Worm (Caenorhabditis elegans): ENCODE data around the gene sdz-13.
A peak's percentile ranks its signal among the peaks of the same experiment; 100 is the strongest.

The sdz-13 gene

DNA sequence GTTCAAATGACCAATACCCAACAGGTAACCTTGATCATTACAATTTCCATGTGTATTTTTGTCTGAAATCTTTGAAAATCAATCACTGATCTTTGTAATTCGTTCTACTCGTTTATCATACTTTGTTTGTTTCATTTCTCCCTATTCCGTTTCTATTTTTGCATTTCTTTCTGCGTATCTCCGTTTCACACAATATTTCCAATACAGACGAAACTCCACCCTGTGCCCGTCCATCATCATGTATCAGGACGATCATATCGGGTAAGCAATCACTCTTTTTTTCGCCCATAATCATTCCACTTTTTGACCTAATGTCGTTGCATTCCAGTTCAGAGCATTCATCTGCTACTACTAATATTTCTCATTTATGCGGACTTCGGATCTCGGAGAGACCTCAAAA, 30.3 kb upstream of the sdz-13 start, which contains the start of gene pyk-2 (continued):
- no peak for TF ChIP-seq Y48G9A.11 (GFP tag; IDR thresholded peaks at IDR 0.05)
- no peak for TF ChIP-seq mdt-29 (GFP tag; IDR thresholded peaks at IDR 0.05)
- TF ChIP-seq ZK337.2 (GFP tag; IDR thresholded peaks at IDR 0.05): no peak
- no peak for TF ChIP-seq lin-13 (GFP tag; optimal IDR thresholded peaks at IDR 0.05)
- peak in 1 of 2 experiments; percentile 37 for TF ChIP-seq mdl-1 (tag; optimal IDR thresholded peaks at IDR 0.05)
- no peak for TF ChIP-seq ZK546.5 (tag; optimal IDR thresholded peaks at IDR 0.05)

DNA sequence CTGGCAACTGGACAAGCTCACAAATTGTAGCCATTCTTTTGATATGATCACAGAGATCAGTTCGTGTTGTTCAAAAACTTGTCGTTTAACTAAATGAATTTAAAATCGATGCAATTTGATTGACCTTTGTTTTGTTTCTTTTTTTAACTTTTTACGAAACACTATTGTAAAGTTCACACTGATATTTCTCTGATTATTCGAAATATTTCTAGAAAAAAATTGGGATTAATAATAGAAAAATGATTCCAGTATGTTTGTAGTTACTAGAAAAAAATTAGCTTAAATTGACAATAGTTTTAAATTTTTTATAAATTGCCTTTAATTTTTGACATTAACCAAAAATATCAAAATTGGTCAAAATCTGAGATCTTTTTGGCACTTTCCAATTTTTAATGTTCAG, 29.8 kb upstream of the sdz-13 start, which contains the start of gene ZK596.2:
Gene ZK596.2 (minus strand): TSS at position 101 of the 400 bp plus-strand sequence.
- TF ChIP-seq tra-1 (GFP tag; IDR thresholded peaks at IDR 0.05): no peak
- no peak for TF ChIP-seq ztf-7 (tag; optimal IDR thresholded peaks at IDR 0.05)
- TF ChIP-seq ceh-28 (tag; optimal IDR thresholded peaks at IDR 0.05): no peak
- no peak for TF ChIP-seq attf-4 (tag; optimal IDR thresholded peaks at IDR 0.05)
- no peak for TF ChIP-seq hlh-11 (tag; optimal IDR thresholded peaks at IDR 0.05)
- TF ChIP-seq arid-1 (GFP tag; conservative IDR thresholded peaks at IDR 0.05): no peak
- no peak for TF ChIP-seq Y48G9A.11 (GFP tag; IDR thresholded peaks at IDR 0.05)
- TF ChIP-seq nhr-237 (tag; optimal IDR thresholded peaks at IDR 0.05): no peak
- TF ChIP-seq F10B5.3 (tag; optimal IDR thresholded peaks at IDR 0.05): no peak
- TF ChIP-seq lim-7 (GFP tag; IDR thresholded peaks at IDR 0.05): no peak
- TF ChIP-seq hlh-30 (tag; optimal IDR thresholded peaks at IDR 0.05; ENCODE audit: insufficient read depth): no peak
- no peak for TF ChIP-seq mep-1 (tag; optimal IDR thresholded peaks at IDR 0.05)
- TF ChIP-seq lin-13 (GFP tag; optimal IDR thresholded peaks at IDR 0.05): no peak
- no peak for TF ChIP-seq spr-1 (tag; optimal IDR thresholded peaks at IDR 0.05)
- no peak for TF ChIP-seq unc-39 (tag; optimal IDR thresholded peaks at IDR 0.05)
- no peak for TF ChIP-seq lin-15B (tag; optimal IDR thresholded peaks at IDR 0.05)
- no peak for TF ChIP-seq daf-16 (GFP tag; optimal IDR thresholded peaks at IDR 0.05)
- no peak for TF ChIP-seq daf-16 (tag; optimal IDR thresholded peaks at IDR 0.05)
- TF ChIP-seq mdt-29 (GFP tag; IDR thresholded peaks at IDR 0.05): no peak
- TF ChIP-seq F37D6.2 (tag; optimal IDR thresholded peaks at IDR 0.05): no peak
- TF ChIP-seq fos-1 (tag; optimal IDR thresholded peaks at IDR 0.05): no peak

DNA sequence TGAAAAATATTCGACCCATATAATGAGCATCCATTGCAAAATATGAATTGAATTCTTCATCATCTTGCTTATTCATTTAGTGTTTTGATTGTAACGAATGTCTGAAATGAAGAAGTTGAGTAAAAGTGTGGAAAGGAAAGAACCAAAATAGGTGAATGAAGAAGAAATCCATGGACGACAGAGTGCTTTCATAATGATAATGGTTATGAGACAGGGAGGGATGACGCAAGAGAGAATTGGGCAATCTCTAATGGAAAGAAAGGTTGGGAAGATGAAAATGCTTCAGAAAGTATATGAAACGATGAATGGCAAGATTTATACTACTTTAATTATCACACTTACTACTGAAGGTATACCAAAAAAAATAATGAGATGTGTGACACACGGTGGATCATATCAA, 24.8 kb upstream of the sdz-13 start, which contains the start of gene ZK596.3:
Gene ZK596.3 (minus strand): TSS at position 101 of the 400 bp plus-strand sequence.
- no peak for TF ChIP-seq lin-15B (tag; optimal IDR thresholded peaks at IDR 0.05)
- TF ChIP-seq F26F4.8 (GFP tag; conservative IDR thresholded peaks at IDR 0.05): no peak
- TF ChIP-seq fkh-10 (GFP tag; optimal IDR thresholded peaks at IDR 0.05): no peak
- TF ChIP-seq gei-8 (GFP tag; optimal IDR thresholded peaks at IDR 0.05): no peak
- no peak for TF ChIP-seq pha-4 (GFP tag; IDR thresholded peaks at IDR 0.05)
- no peak for TF ChIP-seq pha-4 (tag; optimal IDR thresholded peaks at IDR 0.05)
- no peak for TF ChIP-seq mdl-1 (tag; optimal IDR thresholded peaks at IDR 0.05)
- no peak for TF ChIP-seq ceh-44 (GFP tag; IDR thresholded peaks at IDR 0.05)
- no peak for TF ChIP-seq tra-1 (GFP tag; IDR thresholded peaks at IDR 0.05)
- no peak for TF ChIP-seq attf-4 (tag; optimal IDR thresholded peaks at IDR 0.05)
- no peak for TF ChIP-seq F44E2.7 (GFP tag; IDR thresholded peaks at IDR 0.05)
- TF ChIP-seq pqm-1 (tag; optimal IDR thresholded peaks at IDR 0.05): no peak
- TF ChIP-seq ztf-11 (tag; optimal IDR thresholded peaks at IDR 0.05): no peak
- TF ChIP-seq zfp-3 (GFP tag; conservative IDR thresholded peaks at IDR 0.05): no peak
- TF ChIP-seq hmg-1.1 (GFP tag; IDR thresholded peaks at IDR 0.05): no peak
- no peak for TF ChIP-seq Y75B8A.6 (GFP tag; IDR thresholded peaks at IDR 0.05)
- TF ChIP-seq dmd-6 (GFP tag; IDR thresholded peaks at IDR 0.05): no peak
- TF ChIP-seq dpl-1 (GFP tag; optimal IDR thresholded peaks at IDR 0.05): no peak
- TF ChIP-seq nhr-76 (tag; optimal IDR thresholded peaks at IDR 0.05): no peak
- TF ChIP-seq aha-1 (tag): no peak

Measured in whole organism, L4 larva.